Fruit fly (Drosophila melanogaster): ENCODE data around the gene CG14204.

Gene CG14204

dm6 chrX:19606971-19607370, 23.6 kb downstream of the CG14204 start (continued):
- no peak for TF ChIP-seq pita (GFP tag; optimal IDR thresholded peaks at IDR 0.05)
- no peak for TF ChIP-seq abd-A (tag; optimal IDR thresholded peaks at IDR 0.05)
- no peak for TF ChIP-seq Lim3 (GFP tag; IDR thresholded peaks at IDR 0.05)
- TF ChIP-seq CG12071 (GFP tag; optimal IDR thresholded peaks at IDR 0.05) = no peak

dm6 chrX:19608042-19608609, 24.7 kb downstream of the CG14204 start:
- TF ChIP-seq lmd (GFP tag; IDR thresholded peaks at IDR 0.05) (no peak), wdn (GFP tag; IDR thresholded peaks at IDR 0.05) (no peak), CG8924 (tag; optimal IDR thresholded peaks at IDR 0.05) (peak; percentile 21), ham (GFP tag; IDR thresholded peaks at IDR 0.05) (no peak), CG17361 (GFP tag; IDR thresholded peaks at IDR 0.05) (no peak), Meics (GFP tag; optimal IDR thresholded peaks at IDR 0.05) (no peak), CG1647 (GFP tag; optimal IDR thresholded peaks at IDR 0.05) (no peak), ewg (GFP tag; optimal IDR thresholded peaks at IDR 0.05) (no peak), amos (GFP tag; IDR thresholded peaks at IDR 0.05; ENCODE audit: partially characterized antibody) (peak; percentile 45; the same call in 1 of the 2 replicates), CG9876 (GFP tag; optimal IDR thresholded peaks at IDR 0.05) (no peak), CG31365 (tag; optimal IDR thresholded peaks at IDR 0.05) (no peak), zf30C (GFP tag; optimal IDR thresholded peaks at IDR 0.05) (peak; percentile 31), Jarid2 (GFP tag; optimal IDR thresholded peaks at IDR 0.05) (no peak), CG2875 (GFP tag; optimal IDR thresholded peaks at IDR 0.05) (no peak), sob (GFP tag; IDR thresholded peaks at IDR 0.05) (no peak), ken (GFP tag; IDR thresholded peaks at IDR 0.05) (no peak), CG13296 (GFP tag; optimal IDR thresholded peaks at IDR 0.05) (peak; percentile 35), CG9437 (GFP tag; optimal IDR thresholded peaks at IDR 0.05) (no peak), ase (GFP tag; IDR thresholded peaks at IDR 0.05) (no peak), CG14667 (GFP tag; IDR thresholded peaks at IDR 0.05) (no peak), Mes4 (GFP tag; optimal IDR thresholded peaks at IDR 0.05) (no peak), sim (GFP tag; IDR thresholded peaks at IDR 0.05) (no peak), CG15073 (GFP tag; optimal IDR thresholded peaks at IDR 0.05) (no peak), toy (GFP tag; IDR thresholded peaks at IDR 0.05) (no peak), Rx (GFP tag; IDR thresholded peaks at IDR 0.05) (no peak), grau (tag; optimal IDR thresholded peaks at IDR 0.05) (no peak), CG2120 (GFP tag; optimal IDR thresholded peaks at IDR 0.05) (no peak), CG33213 (GFP tag; optimal IDR thresholded peaks at IDR 0.05) (no peak), PHDP (tag; optimal IDR thresholded peaks at IDR 0.05) (no peak), kay (GFP tag; optimal IDR thresholded peaks at IDR 0.05) (no peak), CrebB (tag; optimal IDR thresholded peaks at IDR 0.05) (peak; percentile 15), insv (GFP tag; optimal IDR thresholded peaks at IDR 0.05) (no peak), corto (GFP tag; optimal IDR thresholded peaks at IDR 0.05) (no peak), CG6854 (GFP tag; optimal IDR thresholded peaks at IDR 0.05) (peak; percentile 16), Bteb2 (GFP tag; optimal IDR thresholded peaks at IDR 0.05) (no peak), onecut (GFP tag; IDR thresholded peaks at IDR 0.05) (peak; percentile 20; the same call in 1 of the 2 replicates), gro (GFP tag; optimal IDR thresholded peaks at IDR 0.05) (no peak), crp (GFP tag; optimal IDR thresholded peaks at IDR 0.05) (no peak), CG18476 (GFP tag; optimal IDR thresholded peaks at IDR 0.05) (no peak), unc-4 (GFP tag; IDR thresholded peaks at IDR 0.05; ENCODE audit: partially characterized antibody) (peak; percentile 32), Dfd (GFP tag; optimal IDR thresholded peaks at IDR 0.05) (no peak), Trl (optimal IDR thresholded peaks at IDR 0.05) (peak; percentile 21 to 65), Trl (GFP tag; optimal IDR thresholded peaks at IDR 0.05) (no peak), CG12236 (GFP tag; optimal IDR thresholded peaks at IDR 0.05) (no peak), CG9727 (GFP tag; optimal IDR thresholded peaks at IDR 0.05) (no peak), az2 (GFP tag; optimal IDR thresholded peaks at IDR 0.05) (no peak)
